Fruit fly (Drosophila melanogaster) whole organism, embryonic: Measurements from ENCODE around the gene CG6330.

ENCODE experiments used
- CG10321 ChIP-seq: fragments of 200-800 bp; sonication (Bioruptor generic); IDR thresholded peaks from 2 replicates; pipeline ENCODE4 v1.3.6; 2022; ENCODE audit warnings: missing biosample characterization, missing genetic modification characterization
- CG11398 ChIP-seq: fragments of 200-800 bp; sonication (Bioruptor generic); optimal IDR thresholded peaks from 2 replicates; lab custom pipeline; 2016; ENCODE audit warnings: missing biosample characterization, missing genetic modification characterization
- CG12071 ChIP-seq: fragments of 200-800 bp; sonication (Bioruptor generic); optimal IDR thresholded peaks from 3 replicates; lab custom pipeline; 2018; ENCODE audit warnings: missing biosample characterization, mild to moderate bottlenecking, missing genetic modification characterization
- CG1233 ChIP-seq: fragments of 200-800 bp; sonication (Bioruptor generic); optimal IDR thresholded peaks from 4 replicates; lab custom pipeline; 2018; ENCODE audit warnings: missing biosample characterization, mild to moderate bottlenecking, missing genetic modification characterization
- CG12744 ChIP-seq: fragments of 200-800 bp; sonication (Bioruptor generic); optimal IDR thresholded peaks from 2 replicates; lab custom pipeline; 2016; ENCODE audit warnings: missing biosample characterization, missing genetic modification characterization
- CG17328 ChIP-seq: fragments of 200-800 bp; sonication (Bioruptor generic); IDR thresholded peaks from 2 replicates; pipeline ENCODE4 v1.3.6; 2022; ENCODE audit warnings: missing biosample characterization, missing genetic modification characterization
- CG17359 ChIP-seq: fragments of 200-800 bp; sonication (Bioruptor generic); optimal IDR thresholded peaks from 3 replicates; lab custom pipeline; 2018; ENCODE audit warnings: missing biosample characterization, mild to moderate bottlenecking, missing genetic modification characterization, moderate library complexity
- CG17802 ChIP-seq: fragments of 200-800 bp; sonication (Bioruptor generic); optimal IDR thresholded peaks from 2 replicates; lab custom pipeline; 2018; ENCODE audit warnings: missing biosample characterization, mild to moderate bottlenecking, missing genetic modification characterization, moderate library complexity
- CG18476 ChIP-seq: fragments of 200-800 bp; sonication (Bioruptor generic); optimal IDR thresholded peaks from 2 replicates; lab custom pipeline; 2016; ENCODE audit warnings: missing biosample characterization, mild to moderate bottlenecking, missing genetic modification characterization
- CG18599 ChIP-seq: fragments of 200-800 bp; sonication (Bioruptor generic); optimal IDR thresholded peaks from 3 replicates; lab custom pipeline; 2017; ENCODE audit warnings: missing biosample characterization, missing genetic modification characterization, mild to moderate bottlenecking, moderate library complexity, missing genetic modification reagents
- CG30020 ChIP-seq: fragments of 200-800 bp; optimal IDR thresholded peaks from 2 replicates; lab custom pipeline; 2019; ENCODE audit warnings: missing biosample characterization, mild to moderate bottlenecking, missing genetic modification characterization, moderate library complexity
- CG34376 ChIP-seq: fragments of 200-800 bp; sonication (Bioruptor generic); optimal IDR thresholded peaks from 2 replicates; lab custom pipeline; 2018; ENCODE audit warnings: missing biosample characterization, mild to moderate bottlenecking, missing genetic modification characterization
- CG34422 ChIP-seq: fragments of 200-800 bp; sonication (Bioruptor generic); IDR thresholded peaks from 3 replicates; pipeline ENCODE4 v1.3.6; 2022; ENCODE audit warnings: missing biosample characterization, missing genetic modification characterization
- CG4424 ChIP-seq: fragments of 200-800 bp; sonication (Bioruptor generic); optimal IDR thresholded peaks from 3 replicates; lab custom pipeline; 2016; ENCODE audit warnings: missing biosample characterization, missing genetic modification characterization
- CG7556 ChIP-seq: fragments of 200-800 bp; sonication (Bioruptor generic); optimal IDR thresholded peaks from 2 replicates; lab custom pipeline; 2017; ENCODE audit warnings: missing biosample characterization, mild to moderate bottlenecking, missing genetic modification characterization
- CG8281 ChIP-seq: fragments of 200-800 bp; sonication (Bioruptor generic); optimal IDR thresholded peaks from 2 replicates; lab custom pipeline; 2018; ENCODE audit warnings: missing biosample characterization, mild to moderate bottlenecking, missing genetic modification characterization, moderate library complexity
- CG9817 ChIP-seq: fragments of 200-800 bp; sonication (Bioruptor generic); optimal IDR thresholded peaks from 2 replicates; lab custom pipeline; 2018; ENCODE audit warnings: missing biosample characterization, mild to moderate bottlenecking, missing genetic modification characterization, moderate library complexity
- Chrac-16 ChIP-seq: fragments of 200-800 bp; sonication (Bioruptor generic); optimal IDR thresholded peaks from 3 replicates; lab custom pipeline; 2016; ENCODE audit warnings: missing biosample characterization, missing genetic modification characterization
- Doc3 ChIP-seq: fragments of 200-800 bp; sonication (Bioruptor generic); IDR thresholded peaks from 3 replicates; pipeline ENCODE4 v1.3.6; 2022; ENCODE audit warnings: missing biosample characterization, missing genetic modification characterization; ENCODE audit not compliant: partially characterized antibody
- Dp ChIP-seq: fragments of 200-800 bp; sonication (Bioruptor generic); optimal IDR thresholded peaks from 2 replicates; lab custom pipeline; 2018; ENCODE audit warnings: missing biosample characterization, mild to moderate bottlenecking, missing genetic modification characterization, moderate library complexity
- Dref ChIP-seq: fragments of 200-800 bp; sonication (Bioruptor generic); IDR thresholded peaks from 2 replicates; pipeline ENCODE4 v1.3.6; 2022; ENCODE audit warnings: missing biosample characterization, missing genetic modification characterization
- Fer3 ChIP-seq: fragments of 200-800 bp; sonication (Bioruptor generic); optimal IDR thresholded peaks from 2 replicates; lab custom pipeline; 2018; ENCODE audit warnings: missing biosample characterization, mild to moderate bottlenecking, missing genetic modification characterization, moderate library complexity
- HLH4C ChIP-seq: fragments of 200-800 bp; sonication (Bioruptor generic); IDR thresholded peaks from 3 replicates; pipeline ENCODE4 v1.3.6; 2022; ENCODE audit warnings: missing biosample characterization, missing genetic modification characterization; ENCODE audit not compliant: partially characterized antibody
- Hand ChIP-seq: fragments of 200-800 bp; sonication (Bioruptor generic); optimal IDR thresholded peaks from 2 replicates; lab custom pipeline; 2017; ENCODE audit warnings: mild to moderate bottlenecking, missing biosample characterization, missing genetic modification reagents, missing genetic modification characterization
- HmgZ ChIP-seq: fragments of 200-800 bp; sonication (Bioruptor generic); optimal IDR thresholded peaks from 2 replicates; lab custom pipeline; 2018; ENCODE audit warnings: missing biosample characterization, mild to moderate bottlenecking, missing genetic modification characterization
- Jarid2 ChIP-seq: fragments of 200-800 bp; sonication (Bioruptor generic); optimal IDR thresholded peaks from 3 replicates; lab custom pipeline; 2017; ENCODE audit warnings: mild to moderate bottlenecking, missing biosample characterization, missing genetic modification reagents, missing genetic modification characterization
- NC2α ChIP-seq: fragments of 200-800 bp; sonication (Bioruptor generic); optimal IDR thresholded peaks from 2 replicates; lab custom pipeline; 2016; ENCODE audit warnings: missing biosample characterization, missing genetic modification characterization
- NK7.1 ChIP-seq: fragments of 200-800 bp; sonication (Bioruptor generic); optimal IDR thresholded peaks from 3 replicates; lab custom pipeline; 2016; ENCODE audit warnings: missing biosample characterization, missing genetic modification characterization
- Rfx ChIP-seq: fragments of 200-800 bp; sonication (Bioruptor generic); IDR thresholded peaks from 2 replicates; pipeline ENCODE4 v1.3.6; 2022; ENCODE audit warnings: missing biosample characterization, missing genetic modification characterization
- Sox100B ChIP-seq: fragments of 200-800 bp; sonication (Bioruptor generic); optimal IDR thresholded peaks from 3 replicates; lab custom pipeline; 2018; ENCODE audit warnings: missing biosample characterization, mild to moderate bottlenecking, missing genetic modification characterization
- ab ChIP-seq: fragments of 200-800 bp; sonication (Bioruptor generic); optimal IDR thresholded peaks from 2 replicates; lab custom pipeline; 2016; ENCODE audit warnings: missing biosample characterization, missing genetic modification characterization
- az2 ChIP-seq: fragments of 200-800 bp; sonication (Bioruptor generic); optimal IDR thresholded peaks from 3 replicates; lab custom pipeline; 2016; ENCODE audit warnings: missing biosample characterization, missing genetic modification characterization
- bsh ChIP-seq, 2 experiments: fragments of 200-800 bp; sonication (Bioruptor generic); optimal IDR thresholded peaks; 2 replicates each; lab custom pipeline; 2017 to 2018; ENCODE audit warnings: mild to moderate bottlenecking in 2 of 2, missing biosample characterization in 2 of 2, missing genetic modification characterization in 2 of 2, moderate library complexity in 1 of 2
- chn ChIP-seq: fragments of 200-800 bp; sonication (Bioruptor generic); optimal IDR thresholded peaks from 2 replicates; lab custom pipeline; 2016; ENCODE audit warnings: missing biosample characterization, missing genetic modification characterization
- dmrt11E ChIP-seq: fragments of 200-800 bp; sonication (Bioruptor generic); optimal IDR thresholded peaks from 3 replicates; lab custom pipeline; 2018; ENCODE audit warnings: missing biosample characterization, mild to moderate bottlenecking, missing genetic modification characterization, moderate library complexity
- dmrt99B ChIP-seq: fragments of 200-800 bp; sonication (Bioruptor generic); optimal IDR thresholded peaks from 2 replicates; lab custom pipeline; 2018; ENCODE audit warnings: missing biosample characterization, mild to moderate bottlenecking, missing genetic modification characterization, moderate library complexity
- en ChIP-seq: fragments of 200-800 bp; sonication (Bioruptor generic); optimal IDR thresholded peaks from 2 replicates; lab custom pipeline; 2016; ENCODE audit warnings: missing biosample characterization, missing genetic modification characterization
- exex ChIP-seq: fragments of 200-800 bp; sonication (Bioruptor generic); optimal IDR thresholded peaks from 4 replicates; lab custom pipeline; 2018; ENCODE audit warnings: missing biosample characterization, mild to moderate bottlenecking, missing genetic modification characterization, moderate library complexity
- fru ChIP-seq: fragments of >200 bp; optimal IDR thresholded peaks from 2 replicates; lab custom pipeline; 2017
- gce ChIP-seq: fragments of 200-800 bp; sonication (Bioruptor generic); IDR thresholded peaks from 3 replicates; pipeline ENCODE4 v1.3.6; 2022; ENCODE audit warnings: missing biosample characterization, missing genetic modification characterization
- hb ChIP-seq: fragments of 200-800 bp; sonication (Bioruptor generic); IDR thresholded peaks from 3 replicates; pipeline ENCODE4 v1.3.6; 2022; ENCODE audit warnings: missing biosample characterization, missing genetic modification characterization; ENCODE audit not compliant: partially characterized antibody
- jing ChIP-seq: fragments of 200-800 bp; sonication (Bioruptor generic); optimal IDR thresholded peaks from 2 replicates; lab custom pipeline; 2018; ENCODE audit warnings: missing biosample characterization, mild to moderate bottlenecking, missing genetic modification characterization
- nau ChIP-seq: fragments of 200-800 bp; sonication (Bioruptor generic); optimal IDR thresholded peaks from 3 replicates; lab custom pipeline; 2017; ENCODE audit warnings: missing biosample characterization, mild to moderate bottlenecking, missing genetic modification characterization, missing genetic modification reagents
- odd ChIP-seq: fragments of 200-800 bp; sonication (Bioruptor generic); optimal IDR thresholded peaks from 2 replicates; lab custom pipeline; 2017; ENCODE audit warnings: missing biosample characterization, mild to moderate bottlenecking, missing genetic modification characterization
- onecut ChIP-seq: fragments of 200-800 bp; sonication (Bioruptor generic); IDR thresholded peaks from 2 replicates; pipeline ENCODE4 v1.3.6; 2022; ENCODE audit warnings: missing biosample characterization, missing genetic modification characterization
- row ChIP-seq: fragments of 200-800 bp; sonication (Bioruptor generic); IDR thresholded peaks from 3 replicates; pipeline ENCODE4 v1.3.6; 2022; ENCODE audit warnings: missing biosample characterization, missing genetic modification characterization
- sens ChIP-seq: fragments of 200-800 bp; sonication (Bioruptor generic); peaks from one replicate; lab custom pipeline; 2016; ENCODE audit warnings: missing biosample characterization, missing genetic modification characterization
- sens-2 ChIP-seq: fragments of 200-800 bp; sonication (Bioruptor generic); IDR thresholded peaks from 2 replicates; pipeline ENCODE4 v1.3.6; 2022; ENCODE audit warnings: missing biosample characterization, missing genetic modification characterization
- trem ChIP-seq: fragments of 200-800 bp; optimal IDR thresholded peaks from 3 replicates; lab custom pipeline; 2019; ENCODE audit warnings: missing biosample characterization, mild to moderate bottlenecking, missing genetic modification characterization, moderate library complexity
- unc-4 ChIP-seq: fragments of 200-800 bp; sonication (Bioruptor generic); IDR thresholded peaks from 2 replicates; pipeline ENCODE4 v1.3.6; 2022; ENCODE audit warnings: missing biosample characterization, missing genetic modification characterization; ENCODE audit not compliant: partially characterized antibody

Gene CG6330

dm6 chr3R:26964452-26965133 lies 6.3 kb upstream of the CG6330 start, which contains the start of gene Tsp97E (continued):
- TF ChIP-seq Jarid2 (GFP tag; lab: Kevin White, UChicago) (no peak), odd (GFP tag; lab: Kevin White, UChicago) (no peak), Doc3 (GFP tag; lab: Robert Waterston, UW) (peak; percentile 78), CG17802 (tag; lab: Kevin White, UChicago) (no peak), CG4424 (GFP tag; lab: Kevin White, UChicago) (no peak), onecut (GFP tag; lab: Robert Waterston, UW) (peak; percentile 54), NK7.1 (GFP tag; lab: Kevin White, UChicago) (no peak), dmrt99B (no peak), CG7556 (GFP tag; lab: Kevin White, UChicago) (no peak), sens (GFP tag; lab: Kevin White, UChicago) (peak; percentile 67), NC2α (GFP tag; lab: Kevin White, UChicago) (no peak), CG12071 (GFP tag; lab: Kevin White, UChicago) (no peak), CG12744 (no peak), Rfx (no peak), row (GFP tag; lab: Robert Waterston, UW) (no peak), trem (tag; lab: Kevin White, UChicago) (peak; percentile 64), CG30020 (tag; lab: Kevin White, UChicago) (peak; percentile 22), dmrt11E (no peak), CG17328 (GFP tag; lab: Robert Waterston, UW) (no peak), Dp (GFP tag; lab: Kevin White, UChicago) (peak; percentile 95), sens-2 (GFP tag; lab: Robert Waterston, UW) (no peak), CG8281 (peak; percentile 6), az2 (GFP tag; lab: Kevin White, UChicago) (no peak), CG1233 (GFP tag; lab: Kevin White, UChicago) (no peak), jing (no peak), CG18599 (GFP tag; lab: Kevin White, UChicago) (no peak), Hand (no peak), en (GFP tag; lab: Kevin White, UChicago) (no peak), CG10321 (GFP tag; lab: Robert Waterston, UW) (no peak), ab (GFP tag; lab: Kevin White, UChicago) (no peak), bsh (GFP tag; optimal IDR thresholded peaks at IDR 0.05; lab: Kevin White, UChicago) (no peak), Dref (GFP tag; lab: Robert Waterston, UW) (peak; percentile 85), CG34376 (GFP tag; lab: Kevin White, UChicago) (peak; percentile 28), Chrac-16 (GFP tag; lab: Kevin White, UChicago) (no peak), Sox100B (GFP tag; lab: Kevin White, UChicago) (peak; percentile 23), CG34422 (GFP tag; lab: Robert Waterston, UW) (no peak), unc-4 (GFP tag; lab: Robert Waterston, UW) (peak; percentile 75), exex (no peak), CG18476 (GFP tag; lab: Kevin White, UChicago) (no peak), Fer3 (no peak), CG11398 (no peak), CG17359 (tag; lab: Kevin White, UChicago) (no peak), chn (GFP tag; lab: Kevin White, UChicago) (no peak), fru (no peak), hb (GFP tag; lab: Robert Waterston, UW) (peak; percentile 80), nau (GFP tag; lab: Kevin White, UChicago) (no peak), CG9817 (tag; lab: Kevin White, UChicago) (no peak), HmgZ (tag; lab: Kevin White, UChicago) (peak; percentile 38), gce (GFP tag; lab: Robert Waterston, UW) (no peak), HLH4C (peak; percentile 96)
